Fruit fly (Drosophila melanogaster) whole organism, embryonic: ENCODE measurements around the gene CG43702.

Experiments
- Antp ChIP-seq: fragments of 200-800 bp; sonication (Bioruptor generic); optimal IDR thresholded peaks from 3 replicates; lab custom pipeline; 2016; ENCODE audit warnings: missing biosample characterization, missing genetic modification characterization
- Atf3 ChIP-seq: fragments of 200-800 bp; sonication (Bioruptor generic); optimal IDR thresholded peaks from 3 replicates; lab custom pipeline; 2016; ENCODE audit warnings: missing biosample characterization, missing genetic modification characterization
- CG13624 ChIP-seq: fragments of 200-800 bp; sonication (Bioruptor generic); optimal IDR thresholded peaks from 2 replicates; lab custom pipeline; 2016; ENCODE audit warnings: missing biosample characterization, missing genetic modification characterization
- CG1529 ChIP-seq: fragments of 200-800 bp; sonication (Bioruptor generic); optimal IDR thresholded peaks from 3 replicates; lab custom pipeline; 2018; ENCODE audit warnings: missing biosample characterization, missing genetic modification characterization
- CG15479 ChIP-seq: fragments of 200-800 bp; sonication (Bioruptor generic); optimal IDR thresholded peaks from 3 replicates; lab custom pipeline; 2019; ENCODE audit warnings: missing biosample characterization, mild to moderate bottlenecking, missing genetic modification characterization, moderate library complexity
- CG1602 ChIP-seq: fragments of 200-800 bp; sonication (Bioruptor generic); optimal IDR thresholded peaks from 3 replicates; lab custom pipeline; 2016; ENCODE audit warnings: missing biosample characterization, missing genetic modification characterization
- CG1647 ChIP-seq: fragments of 200-800 bp; sonication (Bioruptor generic); optimal IDR thresholded peaks from 3 replicates; lab custom pipeline; 2016; ENCODE audit warnings: missing biosample characterization, missing genetic modification characterization
- CG1792 ChIP-seq: fragments of 200-800 bp; sonication (Bioruptor generic); optimal IDR thresholded peaks from 2 replicates; lab custom pipeline; 2016; ENCODE audit warnings: missing biosample characterization, missing genetic modification characterization
- CG2120 ChIP-seq: fragments of 200-800 bp; sonication (Bioruptor generic); optimal IDR thresholded peaks from 3 replicates; lab custom pipeline; 2016; ENCODE audit warnings: missing biosample characterization, missing genetic modification characterization
- CG2129 ChIP-seq: fragments of 200-800 bp; sonication (Bioruptor generic); IDR thresholded peaks from 2 replicates; pipeline ENCODE4 v1.3.6; 2022; ENCODE audit warnings: missing biosample characterization, missing genetic modification characterization; ENCODE audit not compliant: partially characterized antibody
- CG2712 ChIP-seq: fragments of 200-800 bp; optimal IDR thresholded peaks from 3 replicates; lab custom pipeline; 2019; ENCODE audit warnings: missing biosample characterization, mild to moderate bottlenecking, missing genetic modification characterization, moderate library complexity
- CG32767 ChIP-seq: fragments of 200-800 bp; sonication (Bioruptor generic); IDR thresholded peaks from 2 replicates; pipeline ENCODE4 v1.3.6; 2022; ENCODE audit warnings: missing biosample characterization, missing genetic modification characterization
- CG33557 ChIP-seq: fragments of 200-800 bp; sonication (Bioruptor generic); optimal IDR thresholded peaks from 2 replicates; lab custom pipeline; 2019; ENCODE audit warnings: missing biosample characterization, mild to moderate bottlenecking, missing genetic modification characterization, moderate library complexity
- CG3726 ChIP-seq: fragments of 200-800 bp; sonication (Bioruptor generic); IDR thresholded peaks from 3 replicates; pipeline ENCODE4, ENCODE4 v1.3.6; 2022; ENCODE audit warnings: missing biosample characterization, missing genetic modification characterization
- CG3838 ChIP-seq: fragments of 200-800 bp; sonication (Bioruptor generic); optimal IDR thresholded peaks from 3 replicates; lab custom pipeline; 2016; ENCODE audit warnings: missing biosample characterization, missing genetic modification characterization
- CG4617 ChIP-seq: fragments of 200-800 bp; sonication (Bioruptor generic); optimal IDR thresholded peaks from 3 replicates; lab custom pipeline; 2016; ENCODE audit warnings: missing biosample characterization, missing genetic modification characterization, borderline replicate concordance
- CG5180 ChIP-seq: fragments of 200-800 bp; sonication (Bioruptor generic); optimal IDR thresholded peaks from 3 replicates; lab custom pipeline; 2017; ENCODE audit warnings: missing biosample characterization, missing genetic modification characterization, mild to moderate bottlenecking, moderate library complexity, missing genetic modification reagents
- CG6854 ChIP-seq: fragments of 200-800 bp; sonication (Bioruptor generic); optimal IDR thresholded peaks from 3 replicates; lab custom pipeline; 2017; ENCODE audit warnings: missing biosample characterization, mild to moderate bottlenecking, missing genetic modification characterization
- CG7357 ChIP-seq: fragments of 200-800 bp; sonication (Bioruptor generic); IDR thresholded peaks from 3 replicates; pipeline ENCODE4 v1.3.6; 2022; ENCODE audit warnings: missing biosample characterization, missing genetic modification characterization
- CG7963 ChIP-seq: fragments of 200-800 bp; sonication (Bioruptor generic); IDR thresholded peaks from 3 replicates; pipeline ENCODE4 v1.3.6; 2022; ENCODE audit warnings: missing biosample characterization, missing genetic modification characterization; ENCODE audit not compliant: partially characterized antibody
- CG8944 ChIP-seq: fragments of 200-800 bp; sonication (Bioruptor generic); optimal IDR thresholded peaks from 3 replicates; lab custom pipeline; 2016; ENCODE audit warnings: missing biosample characterization, missing genetic modification characterization
- CG9727 ChIP-seq: fragments of 200-800 bp; sonication (Bioruptor generic); optimal IDR thresholded peaks from 3 replicates; lab custom pipeline; 2017; ENCODE audit warnings: missing biosample characterization, mild to moderate bottlenecking, missing genetic modification characterization
- CrebB ChIP-seq: fragments of 200-800 bp; sonication (Bioruptor generic); optimal IDR thresholded peaks from 3 replicates; lab custom pipeline; 2018; ENCODE audit warnings: missing biosample characterization, mild to moderate bottlenecking, missing genetic modification characterization
- Dbx ChIP-seq: fragments of 200-800 bp; sonication (Bioruptor generic); IDR thresholded peaks from 3 replicates; pipeline ENCODE4 v1.3.6; 2022; ENCODE audit warnings: missing biosample characterization, missing genetic modification characterization
- Dll ChIP-seq: fragments of 200-800 bp; sonication (Bioruptor generic); IDR thresholded peaks from 4 replicates; pipeline ENCODE4 v1.3.6; 2022; ENCODE audit warnings: missing biosample characterization, missing genetic modification characterization; ENCODE audit not compliant: partially characterized antibody
- Doc3 ChIP-seq: fragments of 200-800 bp; sonication (Bioruptor generic); IDR thresholded peaks from 3 replicates; pipeline ENCODE4 v1.3.6; 2022; ENCODE audit warnings: missing biosample characterization, missing genetic modification characterization; ENCODE audit not compliant: partially characterized antibody
- E2f2 ChIP-seq: fragments of 200-800 bp; sonication (Bioruptor generic); IDR thresholded peaks from 2 replicates; pipeline ENCODE4 v1.3.6; 2022; ENCODE audit warnings: missing biosample characterization, missing genetic modification characterization
- Hand ChIP-seq: fragments of 200-800 bp; sonication (Bioruptor generic); optimal IDR thresholded peaks from 2 replicates; lab custom pipeline; 2017; ENCODE audit warnings: mild to moderate bottlenecking, missing biosample characterization, missing genetic modification reagents, missing genetic modification characterization
- Hmr ChIP-seq: fragments of 200-800 bp; sonication (Bioruptor generic); optimal IDR thresholded peaks from 3 replicates; lab custom pipeline; 2017; ENCODE audit warnings: mild to moderate bottlenecking, missing biosample characterization, missing genetic modification reagents, missing genetic modification characterization
- MTF-1 ChIP-seq: fragments of 200-800 bp; sonication (Bioruptor generic); optimal IDR thresholded peaks from 2 replicates; lab custom pipeline; 2018; ENCODE audit warnings: missing biosample characterization, mild to moderate bottlenecking, missing genetic modification characterization, borderline replicate concordance
- Mrtf ChIP-seq: fragments of 200-800 bp; sonication (Bioruptor generic); IDR thresholded peaks from 3 replicates; pipeline ENCODE4 v1.3.6; 2022; ENCODE audit warnings: missing biosample characterization, missing genetic modification characterization
- NC2β ChIP-seq: fragments of 200-800 bp; sonication (Bioruptor generic); optimal IDR thresholded peaks from 2 replicates; lab custom pipeline; 2016; ENCODE audit warnings: missing biosample characterization, missing genetic modification characterization
- Nf-YB ChIP-seq: fragments of 200-800 bp; sonication (Bioruptor generic); optimal IDR thresholded peaks from 3 replicates; lab custom pipeline; 2019; ENCODE audit warnings: missing biosample characterization, mild to moderate bottlenecking, missing genetic modification characterization, moderate library complexity
- Optix ChIP-seq: fragments of 200-800 bp; sonication (Bioruptor generic); IDR thresholded peaks from 3 replicates; pipeline ENCODE4 v1.3.6; 2022; ENCODE audit warnings: missing biosample characterization, missing genetic modification characterization
- Sin3A ChIP-seq: fragments of >200 bp; optimal IDR thresholded peaks from 2 replicates; lab custom pipeline; 2018
- YL-1 ChIP-seq: fragments of 200-800 bp; sonication (Bioruptor generic); optimal IDR thresholded peaks from 3 replicates; lab custom pipeline; 2017; ENCODE audit warnings: missing biosample characterization, mild to moderate bottlenecking, missing genetic modification characterization
- al ChIP-seq: fragments of 200-800 bp; sonication (Bioruptor generic); IDR thresholded peaks from 2 replicates; pipeline ENCODE4 v1.3.6; 2022; ENCODE audit warnings: missing biosample characterization, missing genetic modification characterization
- chm ChIP-seq: fragments of 200-800 bp; sonication (Bioruptor generic); IDR thresholded peaks from 2 replicates; pipeline ENCODE4 v1.3.6; 2022; ENCODE audit warnings: missing biosample characterization, missing genetic modification characterization
- crc ChIP-seq: fragments of 200-800 bp; sonication (Bioruptor generic); optimal IDR thresholded peaks from 2 replicates; lab custom pipeline; 2016; ENCODE audit warnings: missing biosample characterization, missing genetic modification characterization
- dmrt99B ChIP-seq: fragments of 200-800 bp; sonication (Bioruptor generic); optimal IDR thresholded peaks from 2 replicates; lab custom pipeline; 2018; ENCODE audit warnings: missing biosample characterization, mild to moderate bottlenecking, missing genetic modification characterization, moderate library complexity
- eve ChIP-seq, 2 experiments: fragments of >200 bp; optimal IDR thresholded peaks; 2 replicates each; lab custom pipeline; 2017; ENCODE audit warnings: missing biosample characterization in 2 of 2, missing genetic modification characterization in 2 of 2
- h ChIP-seq: fragments of >200 bp; optimal IDR thresholded peaks from 2 replicates; lab custom pipeline; 2017
- insv ChIP-seq, 2 experiments: fragments of 200-800 bp; sonication (Bioruptor generic); optimal IDR thresholded peaks; 3 replicates each; lab custom pipeline; 2016 to 2018; ENCODE audit warnings: missing biosample characterization in 2 of 2, missing genetic modification characterization in 2 of 2
- kah ChIP-seq: fragments of 200-800 bp; sonication (Bioruptor generic); optimal IDR thresholded peaks from 2 replicates; lab custom pipeline; 2018; ENCODE audit warnings: missing biosample characterization, mild to moderate bottlenecking, missing genetic modification characterization
- lbe ChIP-seq: fragments of 200-800 bp; sonication (Bioruptor generic); optimal IDR thresholded peaks from 2 replicates; lab custom pipeline; 2016; ENCODE audit warnings: missing biosample characterization, mild to moderate bottlenecking, missing genetic modification characterization
- oc ChIP-seq: fragments of 200-800 bp; sonication (Bioruptor generic); optimal IDR thresholded peaks from 2 replicates; lab custom pipeline; 2018; ENCODE audit warnings: missing biosample characterization, mild to moderate bottlenecking, missing genetic modification characterization, moderate library complexity
- pzg ChIP-seq: fragments of 200-800 bp; sonication (Bioruptor generic); optimal IDR thresholded peaks from 3 replicates; lab custom pipeline; 2018; ENCODE audit warnings: missing biosample characterization, mild to moderate bottlenecking, missing genetic modification characterization, moderate library complexity
- ro ChIP-seq: fragments of 200-800 bp; sonication (Bioruptor generic); IDR thresholded peaks from 2 replicates; pipeline ENCODE4 v1.3.6; 2022; ENCODE audit warnings: missing biosample characterization, missing genetic modification characterization
- sd ChIP-seq: fragments of 200-800 bp; sonication (Bioruptor generic); optimal IDR thresholded peaks from 3 replicates; lab custom pipeline; 2018; ENCODE audit warnings: missing biosample characterization, mild to moderate bottlenecking, missing genetic modification characterization, moderate library complexity
- shn ChIP-seq: fragments of 200-800 bp; sonication (Bioruptor generic); optimal IDR thresholded peaks from 3 replicates; lab custom pipeline; 2016; ENCODE audit warnings: missing biosample characterization, missing genetic modification characterization
- zen2 ChIP-seq: fragments of 200-800 bp; sonication (Bioruptor generic); IDR thresholded peaks from 3 replicates; pipeline ENCODE4 v1.3.6; 2022; ENCODE audit warnings: missing biosample characterization, missing genetic modification characterization; ENCODE audit not compliant: partially characterized antibody

CG43702 gene

DNA sequence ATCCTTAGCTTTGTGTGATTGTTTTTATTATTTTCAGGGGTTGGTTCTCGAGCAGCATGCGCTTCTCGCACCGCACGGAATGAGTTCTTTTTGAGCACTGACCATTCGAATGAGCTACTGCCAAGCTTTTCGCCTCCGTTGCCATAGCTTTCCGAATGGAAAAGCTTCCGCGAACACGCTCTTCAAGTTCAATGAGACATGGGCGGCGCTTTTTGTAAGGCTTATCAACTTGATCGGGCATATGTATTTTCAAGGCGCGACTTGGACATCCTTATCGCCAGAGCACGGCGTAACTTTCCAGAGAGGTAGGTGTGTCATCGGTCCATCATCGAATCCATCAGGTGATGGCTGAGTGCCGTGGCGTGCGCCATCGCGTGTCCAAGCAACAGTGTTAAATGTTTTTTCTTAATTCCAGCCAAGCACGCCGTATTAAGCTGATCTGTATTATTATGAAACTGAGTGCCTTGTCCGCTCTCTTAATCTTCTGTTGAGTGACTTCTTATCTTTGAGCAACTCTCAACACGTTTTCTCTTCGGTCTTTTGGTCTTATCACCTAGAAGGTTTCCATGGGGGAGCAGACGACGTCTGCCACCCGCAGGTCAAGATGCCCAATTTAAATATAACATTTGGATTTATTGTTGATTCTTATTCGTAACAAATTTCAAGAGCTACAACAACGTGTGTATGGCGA lies 18.5 kb upstream of the CG43702 start, which contains the start of gene AcCoAS:
Gene AcCoAS (minus strand): TSS at position 368 of the 691 bp plus-strand sequence.
- TF ChIP-seq Hmr (GFP tag; lab: Kevin White, UChicago) = peak; percentile 32
- TF ChIP-seq CG15479 (GFP tag; lab: Kevin White, UChicago) = no peak
- peak; percentile 14 for TF ChIP-seq MTF-1 (GFP tag; lab: Kevin White, UChicago)
- TF ChIP-seq CG3726 (GFP tag; lab: Robert Waterston, UW) = no peak
- TF ChIP-seq CG7357 = no peak
- no peak for TF ChIP-seq eve (GFP tag; optimal IDR thresholded peaks at IDR 0.05; lab: Kevin White, UChicago)
- no peak for TF ChIP-seq CG1647
- TF ChIP-seq CG1529 (GFP tag; lab: Kevin White, UChicago) = no peak
- no peak for TF ChIP-seq Dll (GFP tag; lab: Robert Waterston, UW)
- TF ChIP-seq shn (GFP tag; lab: Kevin White, UChicago) = no peak
- no peak for TF ChIP-seq Optix (GFP tag; lab: Robert Waterston, UW)
- TF ChIP-seq CG2120 = peak; percentile 71
- no peak for TF ChIP-seq NC2β (GFP tag; lab: Kevin White, UChicago)
- TF ChIP-seq dmrt99B (tag; lab: Kevin White, UChicago) = no peak
- TF ChIP-seq CG2712 (tag; lab: Kevin White, UChicago) = peak; percentile 14
- TF ChIP-seq CG1792 (GFP tag; lab: Kevin White, UChicago) = no peak
- TF ChIP-seq Sin3A = no peak
- TF ChIP-seq al (GFP tag; lab: Robert Waterston, UW) = no peak
- TF ChIP-seq CG9727 (GFP tag; lab: Kevin White, UChicago) = peak; percentile 38
- TF ChIP-seq CG3838 = no peak
- TF ChIP-seq CG33557 (GFP tag; lab: Kevin White, UChicago) = no peak
- peak; percentile 25 for TF ChIP-seq CrebB
- TF ChIP-seq CG4617 = no peak
- TF ChIP-seq Nf-YB = no peak
- no peak for TF ChIP-seq ro (GFP tag; lab: Robert Waterston, UW)
- no peak for TF ChIP-seq Doc3 (GFP tag; lab: Robert Waterston, UW)
- peak; percentile 33 for TF ChIP-seq pzg (GFP tag; lab: Kevin White, UChicago)
- no peak for TF ChIP-seq zen2 (GFP tag; lab: Robert Waterston, UW)
- no peak for TF ChIP-seq CG5180 (GFP tag; lab: Kevin White, UChicago)
- TF ChIP-seq sd (tag; lab: Kevin White, UChicago) = peak; percentile 19
- no peak for TF ChIP-seq Atf3 (GFP tag; lab: Kevin White, UChicago)
- TF ChIP-seq lbe = peak; percentile 54
- TF ChIP-seq CG1602 (GFP tag; lab: Kevin White, UChicago) = no peak
- TF ChIP-seq Antp (GFP tag; lab: Kevin White, UChicago) = peak; percentile 7
- peak; percentile 62; the same call in 2 of the 3 replicates for TF ChIP-seq Dbx (GFP tag; lab: Robert Waterston, UW)
- TF ChIP-seq CG32767 = no peak
- TF ChIP-seq E2f2 (GFP tag; lab: Robert Waterston, UW) = peak; percentile 13; the same call in 1 of the 2 replicates
- TF ChIP-seq oc = no peak
- no peak for TF ChIP-seq CG7963
- peak; percentile 0 for TF ChIP-seq YL-1 (GFP tag; lab: Kevin White, UChicago)
- TF ChIP-seq CG13624 (GFP tag; lab: Kevin White, UChicago) = peak; percentile 45
- TF ChIP-seq chm (GFP tag; lab: Robert Waterston, UW) = no peak
- no peak for TF ChIP-seq h (lab: Kevin White, UChicago)
- no peak for TF ChIP-seq insv (GFP tag; optimal IDR thresholded peaks at IDR 0.05; lab: Kevin White, UChicago)
- no peak for TF ChIP-seq CG8944
- TF ChIP-seq CG2129 (GFP tag; lab: Robert Waterston, UW) = no peak
- peak; percentile 73 for TF ChIP-seq Hand (GFP tag; lab: Kevin White, UChicago)
- TF ChIP-seq crc (GFP tag; lab: Kevin White, UChicago) = no peak
- peak; percentile 4 for TF ChIP-seq CG6854 (GFP tag; lab: Kevin White, UChicago)
- no peak for TF ChIP-seq kah (GFP tag; lab: Kevin White, UChicago)
- no peak for TF ChIP-seq Mrtf (GFP tag; lab: Robert Waterston, UW)
